Fruit fly (Drosophila melanogaster) Kc167 (cell line): ENCODE results near the gene CG6847.
"Not testable (repeated sequence)": the region's sequence is repeated elsewhere in the genome, so short reads cannot be mapped to it uniquely, and the experiment has no call there.

Experiments used
- Myc ChIP-seq: fragments of >200 bp; optimal IDR thresholded peaks from 2 replicates; lab custom pipeline; 2017; ENCODE audit warnings: missing external identifiers
- Sin3A ChIP-seq: fragments of >200 bp; optimal IDR thresholded peaks from 2 replicates; lab custom pipeline; 2018; ENCODE audit warnings: missing external identifiers
- h ChIP-seq: fragments of >200 bp; optimal IDR thresholded peaks from 3 replicates; lab custom pipeline; 2018; ENCODE audit warnings: missing external identifiers
- insv ChIP-seq: fragments of >200 bp; optimal IDR thresholded peaks from 3 replicates; lab custom pipeline; 2018; ENCODE audit warnings: missing external identifiers
- psq ChIP-seq: fragments of >200 bp; optimal IDR thresholded peaks from 2 replicates; lab custom pipeline; 2017; ENCODE audit warnings: missing external identifiers
- ttk ChIP-seq: sonication (Bioruptor generic); optimal IDR thresholded peaks from 2 replicates; lab custom pipeline; 2017; ENCODE audit warnings: missing external identifiers

The CG6847 gene

dm6 chrX:17881138-17882121 is 29.8 kb upstream of the CG6847 start:
- TF ChIP-seq insv (lab: Kevin White, UChicago) (no peak), h (lab: Kevin White, UChicago) (no peak), Myc (lab: Kevin White, UChicago) (no peak), ttk (lab: Kevin White, UChicago) (no peak), Sin3A (lab: Kevin White, UChicago) (no peak), psq (lab: Kevin White, UChicago) (no peak)

- TF ChIP-seq h (lab: Kevin White, UChicago) (no peak), psq (lab: Kevin White, UChicago) (no peak)
These were observed 28.5 kb upstream of the CG6847 start for dm6 chrX:17882769-17883168.

dm6 chrX:17883418-17883817 is 27.8 kb upstream of the CG6847 start, which contains the start of gene CG12985:
CG12985 (plus strand) TSS chrX:17883718.
- TF ChIP-seq h (lab: Kevin White, UChicago): no peak
- TF ChIP-seq ttk (lab: Kevin White, UChicago): no peak
- TF ChIP-seq Sin3A (lab: Kevin White, UChicago): no peak
- no peak for TF ChIP-seq insv (lab: Kevin White, UChicago)
- TF ChIP-seq psq (lab: Kevin White, UChicago): no peak
- no peak for TF ChIP-seq Myc (lab: Kevin White, UChicago)

- no peak for TF ChIP-seq Myc (lab: Kevin White, UChicago)
- TF ChIP-seq h (lab: Kevin White, UChicago): no peak
- no peak for TF ChIP-seq Sin3A (lab: Kevin White, UChicago)
- TF ChIP-seq ttk (lab: Kevin White, UChicago): no peak
- TF ChIP-seq insv (lab: Kevin White, UChicago): no peak
- TF ChIP-seq psq (lab: Kevin White, UChicago): no peak
These were observed 26.7 kb upstream of the CG6847 start for dm6 chrX:17884567-17884966.

- TF ChIP-seq insv (lab: Kevin White, UChicago) (no peak), h (lab: Kevin White, UChicago) (no peak), ttk (lab: Kevin White, UChicago) (no peak), psq (lab: Kevin White, UChicago) (no peak), Myc (lab: Kevin White, UChicago) (no peak), Sin3A (lab: Kevin White, UChicago) (no peak)
These were observed 26.0 kb upstream of the CG6847 start for dm6 chrX:17885295-17885694.

- no peak for TF ChIP-seq Sin3A (lab: Kevin White, UChicago)
- TF ChIP-seq ttk (lab: Kevin White, UChicago): no peak
- TF ChIP-seq insv (lab: Kevin White, UChicago): no peak
- TF ChIP-seq Myc (lab: Kevin White, UChicago): no peak
- TF ChIP-seq psq (lab: Kevin White, UChicago): no peak
- TF ChIP-seq h (lab: Kevin White, UChicago): no peak
These were observed 25.2 kb upstream of the CG6847 start for dm6 chrX:17886107-17886448.

- TF ChIP-seq Myc (lab: Kevin White, UChicago): no peak
- TF ChIP-seq psq (lab: Kevin White, UChicago): no peak
- TF ChIP-seq ttk (lab: Kevin White, UChicago): no peak
- TF ChIP-seq h (lab: Kevin White, UChicago): no peak
- TF ChIP-seq Sin3A (lab: Kevin White, UChicago): no peak
- no peak for TF ChIP-seq insv (lab: Kevin White, UChicago)
These were observed 24.6 kb upstream of the CG6847 start for dm6 chrX:17886449-17887207.

- TF ChIP-seq Sin3A (lab: Kevin White, UChicago) (peak; percentile 62), psq (lab: Kevin White, UChicago) (peak; percentile 62), Myc (lab: Kevin White, UChicago) (no peak)
These were observed 24.0 kb upstream of the CG6847 start, which contains the start of gene mnb for dm6 chrX:17887208-17887627. mnb (minus strand) TSS chrX:17887222.

dm6 chrX:17887877-17888276 is 23.4 kb upstream of the CG6847 start, which contains the start of gene CG6788:
CG6788 (plus strand) TSS chrX:17888177.
- no peak for TF ChIP-seq psq (lab: Kevin White, UChicago)
- TF ChIP-seq Myc (lab: Kevin White, UChicago): no peak
- no peak for TF ChIP-seq ttk (lab: Kevin White, UChicago)
- no peak for TF ChIP-seq insv (lab: Kevin White, UChicago)
- no peak for TF ChIP-seq Sin3A (lab: Kevin White, UChicago)
- no peak for TF ChIP-seq h (lab: Kevin White, UChicago)

dm6 chrX:17889247-17889646 is 22.0 kb upstream of the CG6847 start, which contains the start of gene Gss1:
Gss1 (plus strand) TSS chrX:17889547.
- not testable (repeated sequence) for TF ChIP-seq ttk, psq, insv (lab: Kevin White, UChicago)

dm6 chrX:17899402-17899801 is 11.9 kb upstream of the CG6847 start, which contains the start of gene Gss2:
Gss2 (plus strand) TSS chrX:17899702.
- not testable (repeated sequence) for TF ChIP-seq Myc, h, psq (lab: Kevin White, UChicago)
